Fruit fly (Drosophila melanogaster) whole organism, embryonic: ENCODE measurements around the gene Ndae1.

Source experiments
- B-H1 ChIP-seq: fragments of 200-800 bp; sonication (Bioruptor generic); IDR thresholded peaks from 3 replicates; pipeline ENCODE4 v1.3.6; 2022; ENCODE audit warnings: missing biosample characterization, missing genetic modification characterization
- B-H2 ChIP-seq: fragments of 200-800 bp; sonication (Bioruptor generic); optimal IDR thresholded peaks from 2 replicates; lab custom pipeline; 2018; ENCODE audit warnings: missing biosample characterization, mild to moderate bottlenecking, missing genetic modification characterization
- CG10321 ChIP-seq: fragments of 200-800 bp; sonication (Bioruptor generic); IDR thresholded peaks from 2 replicates; pipeline ENCODE4 v1.3.6; 2022; ENCODE audit warnings: missing biosample characterization, missing genetic modification characterization
- CG12155 ChIP-seq: fragments of 200-800 bp; sonication (Bioruptor generic); optimal IDR thresholded peaks from 3 replicates; lab custom pipeline; 2016; ENCODE audit warnings: missing biosample characterization, missing genetic modification characterization
- CG16863 ChIP-seq: fragments of 200-800 bp; sonication (Bioruptor generic); optimal IDR thresholded peaks from 3 replicates; lab custom pipeline; 2016; ENCODE audit warnings: missing biosample characterization, missing genetic modification characterization
- CG18262 ChIP-seq: fragments of 200-800 bp; optimal IDR thresholded peaks from 3 replicates; lab custom pipeline; 2019; ENCODE audit warnings: missing biosample characterization, mild to moderate bottlenecking, missing genetic modification characterization, moderate library complexity
- CG9817 ChIP-seq: fragments of 200-800 bp; sonication (Bioruptor generic); optimal IDR thresholded peaks from 2 replicates; lab custom pipeline; 2018; ENCODE audit warnings: missing biosample characterization, mild to moderate bottlenecking, missing genetic modification characterization, moderate library complexity
- HLH3B ChIP-seq: fragments of 200-800 bp; sonication (Bioruptor generic); IDR thresholded peaks from 2 replicates; pipeline ENCODE4 v1.3.6; 2022; ENCODE audit warnings: missing biosample characterization, missing genetic modification characterization
- Ravus ChIP-seq: fragments of 200-800 bp; sonication (Bioruptor generic); IDR thresholded peaks from 2 replicates; pipeline ENCODE4 v1.3.6; 2022; ENCODE audit warnings: missing biosample characterization, missing genetic modification characterization
- crc ChIP-seq: fragments of 200-800 bp; sonication (Bioruptor generic); optimal IDR thresholded peaks from 2 replicates; lab custom pipeline; 2016; ENCODE audit warnings: missing biosample characterization, missing genetic modification characterization

- TF ChIP-seq CG10321 (GFP tag; lab: Robert Waterston, UW), result no peak
- no peak for TF ChIP-seq HLH3B (GFP tag; lab: Robert Waterston, UW)
- TF ChIP-seq B-H2, result no peak
- no peak for TF ChIP-seq crc
- TF ChIP-seq CG12155 (GFP tag; lab: Kevin White, UChicago), result no peak
- no peak for TF ChIP-seq CG9817
- no peak for TF ChIP-seq CG16863 (GFP tag; lab: Kevin White, UChicago)
- TF ChIP-seq CG18262 (tag; lab: Kevin White, UChicago), result no peak
- TF ChIP-seq B-H1, result no peak
- TF ChIP-seq Ravus (GFP tag; lab: Robert Waterston, UW), result no peak
Observed at dm6 chr2L:7207660-7208059, 41.5 kb downstream of the Ndae1 start.
